Worm (Caenorhabditis elegans) whole organism, midembryonic: ENCODE measurements around the gene B0564.2.

Source experiments
- flt-1 ChIP-seq: fragments of 200-800 bp; sonication (Bioruptor generic); IDR thresholded peaks from 2 replicates; pipeline ENCODE4 v1.3.6; 2022; ENCODE audit warnings: missing genetic modification characterization, missing compliant biosample characterization
- klf-2 ChIP-seq: fragments of 200-800 bp; sonication (Bioruptor generic); conservative IDR thresholded peaks from 2 replicates; pipeline ENCODE4 v1.3.6; 2022; ENCODE audit warnings: missing genetic modification reagents, missing genetic modification characterization, missing compliant biosample characterization
- ref-1 ChIP-seq: fragments of 200-800 bp; sonication (Bioruptor generic); conservative IDR thresholded peaks from 2 replicates; pipeline ENCODE4 v1.3.6; 2022; ENCODE audit warnings: missing genetic modification reagents, missing genetic modification characterization, missing compliant biosample characterization
- tab-1 ChIP-seq: fragments of 200-800 bp; sonication (Bioruptor generic); IDR thresholded peaks from 2 replicates; pipeline ENCODE4 v1.3.6; 2022; ENCODE audit warnings: missing genetic modification characterization, missing compliant biosample characterization
- ztf-23 ChIP-seq: fragments of 200-800 bp; sonication (Bioruptor generic); IDR thresholded peaks from 2 replicates; pipeline ENCODE4 v1.3.6; 2022; ENCODE audit warnings: missing genetic modification reagents, missing genetic modification characterization, missing compliant biosample characterization
- ztf-29 ChIP-seq: fragments of 200-800 bp; sonication (Bioruptor generic); IDR thresholded peaks from 2 replicates; pipeline ENCODE4 v1.3.6; 2022; ENCODE audit warnings: missing genetic modification reagents, missing genetic modification characterization, missing compliant biosample characterization

DNA sequence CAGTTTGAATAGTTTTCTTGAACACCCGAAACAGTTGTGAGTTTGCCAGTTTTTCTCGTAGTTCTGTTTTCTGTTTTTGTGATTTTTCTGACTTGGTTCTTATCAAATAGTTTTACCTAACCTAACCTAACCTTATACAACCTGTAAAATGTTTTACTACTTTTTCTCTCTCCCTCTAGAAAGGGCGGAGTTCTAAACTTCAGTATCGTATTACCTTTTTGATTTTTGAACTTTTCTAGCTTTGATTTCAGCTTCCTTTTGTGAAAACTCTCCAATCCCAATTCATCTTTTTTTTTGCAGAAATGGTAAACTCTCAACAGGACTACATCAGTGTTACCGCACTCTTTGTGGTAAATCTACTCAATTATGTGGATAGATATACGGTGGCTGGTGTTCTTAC lies 20.8 kb upstream of the B0564.2 start, which contains the start of gene spin-2:
- TF ChIP-seq ztf-23 (GFP tag; lab: Robert Waterston, UW), result no peak
- no peak for TF ChIP-seq ref-1
- TF ChIP-seq flt-1 (GFP tag; lab: Robert Waterston, UW), result no peak
- no peak for TF ChIP-seq klf-2 (GFP tag; lab: Robert Waterston, UW)
- TF ChIP-seq ztf-29 (GFP tag; lab: Robert Waterston, UW), result no peak
- TF ChIP-seq tab-1 (GFP tag; lab: Robert Waterston, UW), result no peak
